Worm (Caenorhabditis elegans): Measurements from ENCODE around the gene K07D4.2.

The K07D4.2 gene

ce11 chrII:4045396-4045795 lies at the start of gene K07D4.2:
K07D4.2 (minus strand) TSS chrII:4045496.
- TF ChIP-seq rec-8 (tag; optimal IDR thresholded peaks at IDR 0.05) (no peak), athp-1 (tag; optimal IDR thresholded peaks at IDR 0.05) (no peak), hsf-1 (GFP tag; IDR thresholded peaks at IDR 0.05) (no peak), F22D6.2 (tag; optimal IDR thresholded peaks at IDR 0.05) (no peak), dpl-1 (GFP tag; optimal IDR thresholded peaks at IDR 0.05) (no peak)

ce11 chrII:4094030-4094846 lies 48.9 kb upstream of the K07D4.2 start:
- TF ChIP-seq tbp1 (GFP tag; optimal IDR thresholded peaks at IDR 0.05) (peak; percentile 4), madf-3 (GFP tag; IDR thresholded peaks at IDR 0.05) (peak; percentile 9; the same call in 1 of the 2 replicates), F22D6.2 (tag; optimal IDR thresholded peaks at IDR 0.05) (peak; percentile 13), F52B5.7 (tag; optimal IDR thresholded peaks at IDR 0.05) (peak; percentile 11), madf-6 (GFP tag; IDR thresholded peaks at IDR 0.05) (peak; percentile 8; the same call in 1 of the 2 replicates), ztf-25 (GFP tag; IDR thresholded peaks at IDR 0.05) (0 out of 2 replicates have a peak, but pooled peaks have one; percentile 41), K11D2.4 (GFP tag; IDR thresholded peaks at IDR 0.05) (peak; percentile 66), lin-26 (GFP tag; IDR thresholded peaks at IDR 0.05) (peak; percentile 63; the same call in 1 of the 2 replicates), aptf-3 (GFP tag; IDR thresholded peaks at IDR 0.05) (0 out of 2 replicates have a peak, but pooled peaks have one; percentile 25), egl-18 (GFP tag; IDR thresholded peaks at IDR 0.05) (no peak), C06A6.2 (GFP tag; conservative IDR thresholded peaks at IDR 0.05) (peak; percentile 23; the same call in 1 of the 2 replicates), nfyb-1 (GFP tag; IDR thresholded peaks at IDR 0.05) (peak; percentile 72), cebp-2 (GFP tag; IDR thresholded peaks at IDR 0.05) (no peak), B0261.1 (tag; optimal IDR thresholded peaks at IDR 0.05) (no peak), chd-7 (tag; optimal IDR thresholded peaks at IDR 0.05) (peak; percentile 55), lin-35 (GFP tag; optimal IDR thresholded peaks at IDR 0.05) (no peak), ama-1 (optimal IDR thresholded peaks at IDR 0.05) (peak; percentile 20), ama-1 (GFP tag; optimal IDR thresholded peaks at IDR 0.05) (no peak), K12H6.12 (tag; optimal IDR thresholded peaks at IDR 0.05) (peak; percentile 100), repo-1 (tag; optimal IDR thresholded peaks at IDR 0.05) (peak; percentile 47), B0336.3 (GFP tag; IDR thresholded peaks at IDR 0.05) (no peak), cebp-1 (GFP tag; IDR thresholded peaks at IDR 0.05) (0 out of 2 replicates have a peak, but pooled peaks have one; percentile 31), cebp-1 (tag; optimal IDR thresholded peaks at IDR 0.05) (peak; percentile 39), ceh-79 (tag; optimal IDR thresholded peaks at IDR 0.05) (no peak), F39B2.1 (GFP tag; IDR thresholded peaks at IDR 0.05) (no peak)

- no peak for TF ChIP-seq F37B4.10 (GFP tag; IDR thresholded peaks at IDR 0.05)
- no peak for TF ChIP-seq nhr-120 (GFP tag; IDR thresholded peaks at IDR 0.05)
- TF ChIP-seq nhr-179 (tag; optimal IDR thresholded peaks at IDR 0.05): no peak
- peak; percentile 88 for TF ChIP-seq K12H6.12 (tag; optimal IDR thresholded peaks at IDR 0.05)
- TF ChIP-seq cebp-2 (GFP tag; IDR thresholded peaks at IDR 0.05): 0 out of 2 replicates have a peak, but pooled peaks have one; percentile 53
- TF ChIP-seq ztf-18 (tag; optimal IDR thresholded peaks at IDR 0.05): no peak
- TF ChIP-seq attf-5 (GFP tag; optimal IDR thresholded peaks at IDR 0.05): no peak
- no peak for TF ChIP-seq ZK185.1 (tag; optimal IDR thresholded peaks at IDR 0.05; ENCODE audit: poor library complexity, severe bottlenecking)
- no peak for TF ChIP-seq him-1 (tag; optimal IDR thresholded peaks at IDR 0.05)
- TF ChIP-seq snpc-1.1 (tag; optimal IDR thresholded peaks at IDR 0.05; ENCODE audit: insufficient read depth): no peak
- TF ChIP-seq F39B2.1 (GFP tag; IDR thresholded peaks at IDR 0.05): no peak
- TF ChIP-seq madf-3 (GFP tag; IDR thresholded peaks at IDR 0.05): no peak
- no peak for TF ChIP-seq C17E4.6 (GFP tag; IDR thresholded peaks at IDR 0.05)
- no peak for TF ChIP-seq ztf-3 (GFP tag; optimal IDR thresholded peaks at IDR 0.05)
- TF ChIP-seq tlf-1 (GFP tag; optimal IDR thresholded peaks at IDR 0.05): no peak
These were observed 47.2 kb upstream of the K07D4.2 start for ce11 chrII:4092502-4092901.
